Fruit fly (Drosophila melanogaster): ENCODE measurements around the gene CG6678.
A peak's percentile ranks its signal among the peaks of the same experiment; 100 is the strongest.

The CG6678 gene

dm6 chr3R:21940884-21941390 is 54.1 kb downstream of the CG6678 start:
- peak; percentile 28 for TF ChIP-seq kni (GFP tag; optimal IDR thresholded peaks at IDR 0.05)
- no peak for TF ChIP-seq Ravus (GFP tag; IDR thresholded peaks at IDR 0.05)
- no peak for TF ChIP-seq Side (GFP tag; optimal IDR thresholded peaks at IDR 0.05)
- no peak for TF ChIP-seq Taf1 (GFP tag; IDR thresholded peaks at IDR 0.05)
- no peak for TF ChIP-seq CG4707 (GFP tag; optimal IDR thresholded peaks at IDR 0.05)
- TF ChIP-seq sd (tag; optimal IDR thresholded peaks at IDR 0.05) = no peak
- TF ChIP-seq CG8281 (tag; optimal IDR thresholded peaks at IDR 0.05) = peak; percentile 98

DNA sequence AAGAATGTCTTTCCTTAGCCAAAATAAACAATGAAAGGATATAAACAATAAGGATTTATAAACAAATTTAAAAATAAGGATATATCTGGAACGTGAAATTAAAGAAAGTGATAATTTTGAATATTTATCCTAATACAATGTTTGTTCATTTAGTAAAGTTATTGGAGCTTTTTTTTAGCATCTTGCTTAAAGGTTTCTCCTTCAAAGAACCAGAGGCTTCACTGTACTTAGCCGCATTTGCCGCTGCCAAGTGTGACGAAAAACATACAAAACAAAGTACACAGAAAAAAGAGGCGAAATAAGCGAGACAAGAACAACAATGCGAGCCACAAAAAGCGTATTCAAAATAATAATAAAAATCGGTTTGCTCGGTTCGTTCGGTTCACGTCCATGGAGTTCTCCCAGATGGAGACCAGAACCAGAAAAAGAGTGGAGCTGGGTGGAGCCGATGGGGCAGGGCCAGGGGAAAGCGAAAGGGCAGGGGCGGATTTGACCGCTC is 54.6 kb downstream of the CG6678 start:
- TF ChIP-seq Dref (GFP tag; IDR thresholded peaks at IDR 0.05) (no peak), Antp (GFP tag; optimal IDR thresholded peaks at IDR 0.05) (no peak), NfI (GFP tag; optimal IDR thresholded peaks at IDR 0.05) (peak; percentile 23), dysf (GFP tag; IDR thresholded peaks at IDR 0.05) (peak; percentile 41; the same call in 1 of the 3 replicates), sc (optimal IDR thresholded peaks at IDR 0.05) (no peak), sc (GFP tag; optimal IDR thresholded peaks at IDR 0.05) (no peak), Drgx (GFP tag; IDR thresholded peaks at IDR 0.05) (peak; percentile 70; the same call in 1 of the 2 replicates), Tbp (GFP tag; optimal IDR thresholded peaks at IDR 0.05) (no peak), CoRest (tag; optimal IDR thresholded peaks at IDR 0.05) (peak; percentile 19), PHDP (tag; optimal IDR thresholded peaks at IDR 0.05) (peak; percentile 14), Sin3A (optimal IDR thresholded peaks at IDR 0.05) (no peak), CG2120 (GFP tag; optimal IDR thresholded peaks at IDR 0.05) (peak; percentile 56), lbe (GFP tag; optimal IDR thresholded peaks at IDR 0.05) (peak; percentile 7), nmo (GFP tag; optimal IDR thresholded peaks at IDR 0.05) (peak; percentile 46), CG9932 (GFP tag; IDR thresholded peaks at IDR 0.05) (peak; percentile 30; the same call in 1 of the 2 replicates), dmrt99B (tag; optimal IDR thresholded peaks at IDR 0.05) (peak; percentile 16), Ets65A (GFP tag) (peak; percentile 58), bcd (GFP tag; optimal IDR thresholded peaks at IDR 0.05) (peak; percentile 22), CG16863 (GFP tag; optimal IDR thresholded peaks at IDR 0.05) (no peak), CG12104 (GFP tag; optimal IDR thresholded peaks at IDR 0.05) (peak; percentile 2), CG18599 (GFP tag; optimal IDR thresholded peaks at IDR 0.05) (peak; percentile 10), row (GFP tag; IDR thresholded peaks at IDR 0.05) (peak; percentile 27; the same call in 1 of the 3 replicates), prd (optimal IDR thresholded peaks at IDR 0.05) (no peak), prd (GFP tag; IDR thresholded peaks at IDR 0.05) (peak; percentile 23; the same call in 1 of the 3 replicates), CG13775 (GFP tag; optimal IDR thresholded peaks at IDR 0.05) (no peak), lab (GFP tag; optimal IDR thresholded peaks at IDR 0.05) (peak; percentile 20), corto (GFP tag; optimal IDR thresholded peaks at IDR 0.05) (peak; percentile 27), usp (GFP tag; optimal IDR thresholded peaks at IDR 0.05) (no peak), CG32532 (GFP tag; IDR thresholded peaks at IDR 0.05) (no peak), Mad (GFP tag; optimal IDR thresholded peaks at IDR 0.05) (no peak), CG7839 (tag; optimal IDR thresholded peaks at IDR 0.05) (peak; percentile 41), gcm2 (GFP tag; optimal IDR thresholded peaks at IDR 0.05) (no peak), CG3726 (GFP tag; IDR thresholded peaks at IDR 0.05) (no peak), sisA (GFP tag; IDR thresholded peaks at IDR 0.05) (0 out of 2 replicates have a peak, but pooled peaks have one; percentile 12), sim (GFP tag; IDR thresholded peaks at IDR 0.05) (no peak), fru (optimal IDR thresholded peaks at IDR 0.05) (no peak), ERR (GFP tag; optimal IDR thresholded peaks at IDR 0.05) (no peak), Oli (tag; optimal IDR thresholded peaks at IDR 0.05) (peak; percentile 14), slbo (GFP tag; IDR thresholded peaks at IDR 0.05) (0 out of 2 replicates have a peak, but pooled peaks have one; percentile 18), ftz-f1 (GFP tag; optimal IDR thresholded peaks at IDR 0.05) (no peak), CG11504 (tag; optimal IDR thresholded peaks at IDR 0.05) (peak; percentile 57), bsh (GFP tag; optimal IDR thresholded peaks at IDR 0.05) (peak in 1 of 2 experiments; percentile 81), CG7987 (GFP tag; optimal IDR thresholded peaks at IDR 0.05) (no peak)
